Worm (Caenorhabditis elegans) whole organism, young adult: ENCODE data around the gene ugt-51.
A peak's percentile ranks its signal among the peaks of the same experiment; 100 is the strongest.

Experiments used
- nfyb-1 ChIP-seq: fragments of 200-800 bp; sonication (Bioruptor generic); IDR thresholded peaks from 2 replicates; pipeline ENCODE4 v1.3.6; 2022; ENCODE audit warnings: missing genetic modification reagents, missing genetic modification characterization, missing compliant biosample characterization
- unc-62 ChIP-seq: fragments of 150-350 bp; optimal IDR thresholded peaks from 2 replicates; lab custom pipeline; 2014; ENCODE audit warnings: missing biosample characterization, missing genetic modification reagents, missing genetic modification characterization

- TF ChIP-seq nfyb-1 (no peak), unc-62 (GFP tag; lab: Kevin White, UChicago) (peak; percentile 93)
Observed at ce11 chrV:5192501-5192900, 15.4 kb upstream of the ugt-51 start, which contains the start of gene C03A7.13.
